Comparison of ENCODE assay signal across 6 worm cellular contexts in the genomic region with DNA sequence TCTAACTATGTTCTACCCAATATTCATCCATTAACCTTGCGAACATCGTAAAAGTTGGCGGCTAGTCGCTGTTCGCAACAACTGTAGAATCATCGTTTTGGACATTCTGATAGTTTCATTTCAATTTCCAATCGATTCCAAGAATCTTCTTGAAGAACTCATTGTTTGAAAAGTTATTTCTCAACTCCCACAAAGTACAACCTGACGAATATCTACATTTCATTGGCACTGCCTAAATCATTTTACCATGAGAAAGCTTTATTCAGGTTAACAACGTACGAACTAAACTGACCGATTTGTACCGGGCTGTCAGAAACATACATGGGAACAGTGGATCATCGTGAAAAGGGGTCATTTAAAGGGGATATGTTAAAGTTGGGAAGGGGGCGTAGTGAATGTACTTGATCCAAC.
TF ChIP-seq lines count a peak whose summit lies in the region.

A gene (minus strand): TSS at position 148 of the 411 bp plus-strand sequence.

TF ChIP-seq in whole organism, L1 larva, 84 proteins besides CTCF, POLR2A, EP300 and RAD21 (continues in another document):
- TF ChIP-seq nhr-90 (tag; optimal IDR thresholded peaks at IDR 0.05; lab: Kevin White, UChicago; ENCODE audit: poor library complexity), result peak; percentile 7
- TF ChIP-seq hlh-17 (GFP tag; optimal IDR thresholded peaks at IDR 0.05; lab: Kevin White, UChicago; ENCODE audit: borderline replicate concordance), result no peak
- TF ChIP-seq nhr-19 (GFP tag; conservative IDR thresholded peaks at IDR 0.05; lab: Robert Waterston, UW), result no peak
- peak; percentile 70 for TF ChIP-seq ama-1 (optimal IDR thresholded peaks at IDR 0.05; lab: Kevin White, UChicago)
- TF ChIP-seq ceh-63 (GFP tag; optimal IDR thresholded peaks at IDR 0.05; lab: Kevin White, UChicago), result no peak
- no peak for TF ChIP-seq snu-23 (GFP tag; optimal IDR thresholded peaks at IDR 0.05; lab: Kevin White, UChicago)
- peak in 1 of 2 experiments; percentile 5 for TF ChIP-seq ztf-11 (tag; optimal IDR thresholded peaks at IDR 0.05; lab: Kevin White, UChicago)
- TF ChIP-seq grh-1 (GFP tag; IDR thresholded peaks at IDR 0.05; lab: Robert Waterston, UW), result no peak
- TF ChIP-seq elt-2 (tag; optimal IDR thresholded peaks at IDR 0.05; lab: Kevin White, UChicago), result peak; percentile 1
- TF ChIP-seq nhr-85 (tag; lab: Kevin White, UChicago), result peak; percentile 39
- no peak for TF ChIP-seq fos-1 (tag; optimal IDR thresholded peaks at IDR 0.05; lab: Kevin White, UChicago)
- TF ChIP-seq snpc-4 (tag; optimal IDR thresholded peaks at IDR 0.05; lab: Kevin White, UChicago), result no peak
- TF ChIP-seq unc-86 (tag; optimal IDR thresholded peaks at IDR 0.05; lab: Kevin White, UChicago), result no peak
- no peak for TF ChIP-seq unc-98 (GFP tag; IDR thresholded peaks at IDR 0.05; lab: Robert Waterston, UW)
- TF ChIP-seq mab-9 (GFP tag; IDR thresholded peaks at IDR 0.05; lab: Robert Waterston, UW), result no peak

TF ChIP-seq in whole organism, L2 larva, 48 proteins besides CTCF, POLR2A, EP300 and RAD21:
- TF ChIP-seq nhr-77 (tag; optimal IDR thresholded peaks at IDR 0.05; lab: Kevin White, UChicago) (no peak), ztf-1 (GFP tag; conservative IDR thresholded peaks at IDR 0.05; lab: Robert Waterston, UW) (no peak), lin-11 (tag; optimal IDR thresholded peaks at IDR 0.05; lab: Kevin White, UChicago) (no peak), nhr-6 (tag; optimal IDR thresholded peaks at IDR 0.05; lab: Kevin White, UChicago) (no peak), ztf-11 (tag; optimal IDR thresholded peaks at IDR 0.05; lab: Kevin White, UChicago) (no peak), dmd-4 (tag; optimal IDR thresholded peaks at IDR 0.05; lab: Kevin White, UChicago) (no peak), F13H6.1 (tag; optimal IDR thresholded peaks at IDR 0.05; lab: Kevin White, UChicago) (peak; percentile 6), nhr-25 (tag; optimal IDR thresholded peaks at IDR 0.05; lab: Kevin White, UChicago) (peak; percentile 39), nhr-23 (tag; optimal IDR thresholded peaks at IDR 0.05; lab: Kevin White, UChicago) (no peak), unc-39 (tag; optimal IDR thresholded peaks at IDR 0.05; lab: Kevin White, UChicago) (no peak), ama-1 (optimal IDR thresholded peaks at IDR 0.05; lab: Kevin White, UChicago) (peak; percentile 82), nhr-129 (tag; optimal IDR thresholded peaks at IDR 0.05; lab: Kevin White, UChicago) (peak; percentile 6)

TF ChIP-seq in whole organism, L3 larva, 47 proteins besides CTCF, POLR2A, EP300 and RAD21:
- peak; percentile 49 for TF ChIP-seq nhr-43 (tag; optimal IDR thresholded peaks at IDR 0.05; lab: Kevin White, UChicago; ENCODE audit: poor library complexity, severe bottlenecking)
- peak; percentile 21 for TF ChIP-seq elt-2 (tag; optimal IDR thresholded peaks at IDR 0.05; lab: Kevin White, UChicago)
- TF ChIP-seq ama-1 (optimal IDR thresholded peaks at IDR 0.05; lab: Kevin White, UChicago), result peak; percentile 80
- no peak for TF ChIP-seq skn-1 (tag; optimal IDR thresholded peaks at IDR 0.05; lab: Kevin White, UChicago)
- no peak for TF ChIP-seq nhr-67 (tag; optimal IDR thresholded peaks at IDR 0.05; lab: Kevin White, UChicago)

TF ChIP-seq in whole organism, L4 larva, 104 proteins besides CTCF, POLR2A, EP300 and RAD21 (continues in another document):
- TF ChIP-seq hmg-1.1 (GFP tag; IDR thresholded peaks at IDR 0.05; lab: Robert Waterston, UW) (no peak), dve-1 (tag; optimal IDR thresholded peaks at IDR 0.05; lab: Kevin White, UChicago; ENCODE audit: insufficient read depth) (peak; percentile 3), gei-8 (GFP tag; optimal IDR thresholded peaks at IDR 0.05; lab: Kevin White, UChicago) (no peak), pqm-1 (tag; optimal IDR thresholded peaks at IDR 0.05; lab: Kevin White, UChicago) (no peak), ceh-32 (tag; optimal IDR thresholded peaks at IDR 0.05; lab: Kevin White, UChicago; ENCODE audit: poor library complexity) (no peak), saeg-2 (GFP tag; IDR thresholded peaks at IDR 0.05; lab: Robert Waterston, UW) (no peak), lin-38 (GFP tag; IDR thresholded peaks at IDR 0.05; lab: Robert Waterston, UW) (peak; percentile 32; the same call in 1 of the 2 replicates), rbr-2 (tag; optimal IDR thresholded peaks at IDR 0.05; lab: Kevin White, UChicago) (no peak), zfp-2 (tag; optimal IDR thresholded peaks at IDR 0.05; lab: Kevin White, UChicago) (no peak), lim-7 (GFP tag; IDR thresholded peaks at IDR 0.05; lab: Robert Waterston, UW) (no peak), egl-43 (GFP tag; IDR thresholded peaks at IDR 0.05; lab: Robert Waterston, UW) (no peak), madf-9 (GFP tag; conservative IDR thresholded peaks at IDR 0.05; lab: Robert Waterston, UW) (no peak), php-3 (GFP tag; IDR thresholded peaks at IDR 0.05; lab: Robert Waterston, UW) (0 out of 2 replicates have a peak, but pooled peaks have one; percentile 8), Y5F2A.4 (GFP tag; optimal IDR thresholded peaks at IDR 0.05; lab: Kevin White, UChicago) (peak; percentile 36), ZK337.2 (GFP tag; IDR thresholded peaks at IDR 0.05; lab: Robert Waterston, UW) (no peak), dmd-6 (GFP tag; IDR thresholded peaks at IDR 0.05; lab: Robert Waterston, UW) (peak; percentile 16; the same call in 1 of the 2 replicates), Y75B8A.6 (GFP tag; IDR thresholded peaks at IDR 0.05; lab: Robert Waterston, UW) (no peak), lin-29 (GFP tag; IDR thresholded peaks at IDR 0.05; lab: Robert Waterston, UW) (no peak), egl-27 (tag; optimal IDR thresholded peaks at IDR 0.05; lab: Kevin White, UChicago) (no peak)

TF ChIP-seq in whole organism, early embryonic, 17 proteins besides CTCF, POLR2A, EP300 and RAD21:
- no peak for TF ChIP-seq hmg-4 (GFP tag; optimal IDR thresholded peaks at IDR 0.05; lab: Kevin White, UChicago)
- peak; percentile 44 for TF ChIP-seq ama-1 (optimal IDR thresholded peaks at IDR 0.05; lab: Kevin White, UChicago)

TF ChIP-seq in whole organism, young adult, 124 proteins besides CTCF, POLR2A, EP300 and RAD21 (continues in another document):
- TF ChIP-seq attf-5 (GFP tag; optimal IDR thresholded peaks at IDR 0.05; lab: Kevin White, UChicago) (peak; percentile 41), atf-7 (tag; optimal IDR thresholded peaks at IDR 0.05; lab: Kevin White, UChicago) (peak; percentile 46), hmg-1.2 (GFP tag; IDR thresholded peaks at IDR 0.05; lab: Robert Waterston, UW) (peak; percentile 27; the same call in 1 of the 2 replicates), ceh-58 (GFP tag; IDR thresholded peaks at IDR 0.05; lab: Robert Waterston, UW) (no peak), nhr-80 (tag; optimal IDR thresholded peaks at IDR 0.05; lab: Kevin White, UChicago) (no peak), nhr-27 (tag; optimal IDR thresholded peaks at IDR 0.05; lab: Kevin White, UChicago) (peak; percentile 22), madf-3 (GFP tag; IDR thresholded peaks at IDR 0.05; lab: Robert Waterston, UW) (peak; percentile 60; the same call in 1 of the 2 replicates), D2030.7 (GFP tag; IDR thresholded peaks at IDR 0.05; lab: Robert Waterston, UW) (no peak), C06A6.2 (GFP tag; conservative IDR thresholded peaks at IDR 0.05; lab: Robert Waterston, UW) (0 out of 2 replicates have a peak, but pooled peaks have one; percentile 10), repo-1 (tag; optimal IDR thresholded peaks at IDR 0.05; lab: Kevin White, UChicago) (peak; percentile 92), ceh-79 (tag; optimal IDR thresholded peaks at IDR 0.05; lab: Kevin White, UChicago) (no peak), Y53F4B.3 (GFP tag; IDR thresholded peaks at IDR 0.05; lab: Robert Waterston, UW) (no peak), F52B5.7 (tag; optimal IDR thresholded peaks at IDR 0.05; lab: Kevin White, UChicago) (peak; percentile 53), lsy-27 (tag; optimal IDR thresholded peaks at IDR 0.05; lab: Kevin White, UChicago; ENCODE audit: borderline replicate concordance, insufficient read depth) (no peak), lsl-1 (GFP tag; optimal IDR thresholded peaks at IDR 0.05; lab: Kevin White, UChicago) (peak; percentile 12), K12H6.12 (tag; optimal IDR thresholded peaks at IDR 0.05; lab: Kevin White, UChicago) (no peak), fkh-3 (tag; optimal IDR thresholded peaks at IDR 0.05; lab: Kevin White, UChicago) (no peak), attf-6 (GFP tag; IDR thresholded peaks at IDR 0.05; lab: Robert Waterston, UW) (no peak), zim-3 (tag; optimal IDR thresholded peaks at IDR 0.05; lab: Kevin White, UChicago) (peak; percentile 52), Y56A3A.18 (GFP tag; IDR thresholded peaks at IDR 0.05; lab: Robert Waterston, UW) (0 out of 2 replicates have a peak, but pooled peaks have one; percentile 41), mel-28 (tag; optimal IDR thresholded peaks at IDR 0.05; lab: Kevin White, UChicago; ENCODE audit: borderline replicate concordance) (no peak), hsf-1 (GFP tag; IDR thresholded peaks at IDR 0.05; lab: Robert Waterston, UW) (peak; percentile 68), hmg-20 (GFP tag; IDR thresholded peaks at IDR 0.05; lab: Robert Waterston, UW) (no peak), hlh-26 (GFP tag; conservative IDR thresholded peaks at IDR 0.05; lab: Robert Waterston, UW) (no peak), ceh-40 (GFP tag; IDR thresholded peaks at IDR 0.05; lab: Robert Waterston, UW) (no peak), B0035.1 (tag; optimal IDR thresholded peaks at IDR 0.05; lab: Kevin White, UChicago) (peak; percentile 3), ets-4 (GFP tag; optimal IDR thresholded peaks at IDR 0.05; lab: Kevin White, UChicago) (no peak), chd-7 (tag; optimal IDR thresholded peaks at IDR 0.05; lab: Kevin White, UChicago) (peak; percentile 80), F49E8.2 (tag; optimal IDR thresholded peaks at IDR 0.05; lab: Kevin White, UChicago; ENCODE audit: insufficient read depth) (peak; percentile 53), pbrm-1 (GFP tag; IDR thresholded peaks at IDR 0.05; lab: Robert Waterston, UW) (0 out of 2 replicates have a peak, but pooled peaks have one; percentile 19), B0336.3 (GFP tag; IDR thresholded peaks at IDR 0.05; lab: Robert Waterston, UW) (peak; percentile 47; the same call in 1 of the 2 replicates), rpc-1 (optimal IDR thresholded peaks at IDR 0.05; lab: Kevin White, UChicago) (no peak), rpc-1 (tag; optimal IDR thresholded peaks at IDR 0.05; lab: Kevin White, UChicago) (no peak), snpc-1.1 (tag; optimal IDR thresholded peaks at IDR 0.05; lab: Kevin White, UChicago; ENCODE audit: insufficient read depth) (peak; percentile 11), F22D6.2 (tag; optimal IDR thresholded peaks at IDR 0.05; lab: Kevin White, UChicago) (no peak), unc-130 (GFP tag; optimal IDR thresholded peaks at IDR 0.05; lab: Kevin White, UChicago) (no peak), dox-1 (GFP tag; IDR thresholded peaks at IDR 0.05; lab: Robert Waterston, UW) (no peak), somi-1 (GFP tag; optimal IDR thresholded peaks at IDR 0.05; lab: Kevin White, UChicago) (no peak)
